Worm (Caenorhabditis elegans) whole organism, L1 larva: ENCODE results near the gene mat-2.

Experiments used
- F16B12.6 ChIP-seq: fragments of 150-350 bp; optimal IDR thresholded peaks from 2 replicates; lab custom pipeline; 2014; ENCODE audit warnings: missing biosample characterization, missing genetic modification characterization
- Y116A8C.19 ChIP-seq: sonication (generic microtip); optimal IDR thresholded peaks from 2 replicates; lab custom pipeline; 2016; ENCODE audit warnings: missing compliant biosample characterization, missing genetic modification characterization, borderline replicate concordance
- ama-1 ChIP-seq: fragments of 150-350 bp; optimal IDR thresholded peaks from 2 replicates; lab custom pipeline; 2014
- blmp-1 ChIP-seq: fragments of 150-350 bp; optimal IDR thresholded peaks from 2 replicates; lab custom pipeline; 2014; ENCODE audit warnings: missing biosample characterization, missing genetic modification characterization
- dpl-1 ChIP-seq, 3 experiments: fragments of 150-350 bp in 2 of 3; sonication (generic microtip) in 1 of 3; optimal IDR thresholded peaks; 2 replicates each; lab custom pipeline; 2014 to 2017; ENCODE audit warnings: missing biosample characterization in 3 of 3, missing genetic modification characterization in 3 of 3, missing genetic modification reagents in 3 of 3
- dsc-1 ChIP-seq: sonication (generic microtip); optimal IDR thresholded peaks from 2 replicates; lab custom pipeline; 2016; ENCODE audit warnings: mild to moderate bottlenecking, missing genetic modification characterization, missing compliant biosample characterization
- efl-1 ChIP-seq, 4 experiments: fragments of 150-350 bp; optimal IDR thresholded peaks in 3 of 4; peaks in 1 of 4; 1 replicate in 1 of 4; 2 replicates in 3 of 4; lab custom pipeline; 2014; ENCODE audit warnings: missing biosample characterization in 2 of 4, missing genetic modification characterization in 2 of 4, missing genetic modification reagents in 2 of 4
- fkh-10 ChIP-seq: sonication (generic microtip); optimal IDR thresholded peaks from 2 replicates; lab custom pipeline; 2017; ENCODE audit warnings: missing biosample characterization, missing genetic modification reagents, missing genetic modification characterization
- fkh-4 ChIP-seq: sonication (generic microtip); optimal IDR thresholded peaks from 2 replicates; lab custom pipeline; 2016; ENCODE audit warnings: missing compliant biosample characterization, missing genetic modification characterization, borderline replicate concordance
- fos-1 ChIP-seq: fragments of 150-350 bp; optimal IDR thresholded peaks from 2 replicates; lab custom pipeline; 2014; ENCODE audit warnings: missing biosample characterization, missing genetic modification characterization
- hlh-17 ChIP-seq: fragments of 200-800 bp; sonication (Bioruptor generic); optimal IDR thresholded peaks from 2 replicates; lab custom pipeline; 2018; ENCODE audit warnings: missing genetic modification characterization, mild to moderate bottlenecking, missing compliant biosample characterization, moderate library complexity, borderline replicate concordance
- hlh-4 ChIP-seq: sonication (generic microtip); optimal IDR thresholded peaks from 2 replicates; lab custom pipeline; 2016; ENCODE audit warnings: mild to moderate bottlenecking, missing genetic modification characterization, missing compliant biosample characterization
- hpl-2 ChIP-seq: fragments of 150-350 bp; optimal IDR thresholded peaks from 2 replicates; lab custom pipeline; 2014; ENCODE audit warnings: missing biosample characterization, missing genetic modification reagents, missing genetic modification characterization
- irx-1 ChIP-seq: sonication (generic microtip); optimal IDR thresholded peaks from 2 replicates; lab custom pipeline; 2016; ENCODE audit warnings: missing genetic modification characterization, missing compliant biosample characterization
- jun-1 ChIP-seq: fragments of 150-350 bp; optimal IDR thresholded peaks from 2 replicates; lab custom pipeline; 2014; ENCODE audit warnings: missing biosample characterization, missing genetic modification reagents, missing genetic modification characterization
- lin-14 ChIP-seq: fragments of 200-800 bp; sonication (Bioruptor generic); optimal IDR thresholded peaks from 2 replicates; lab custom pipeline; 2018; ENCODE audit warnings: mild to moderate bottlenecking, missing genetic modification characterization, moderate library complexity, missing compliant biosample characterization
- lin-15B ChIP-seq: fragments of 150-350 bp; sonication (generic microtip); optimal IDR thresholded peaks from 3 replicates; lab custom pipeline; 2014; ENCODE audit warnings: missing biosample characterization, missing genetic modification characterization
- lin-39 ChIP-seq: fragments of 150-350 bp; optimal IDR thresholded peaks from 2 replicates; lab custom pipeline; 2014; ENCODE audit warnings: missing biosample characterization, missing genetic modification reagents, missing genetic modification characterization
- lir-3 ChIP-seq: sonication (generic microtip); optimal IDR thresholded peaks from 2 replicates; lab custom pipeline; 2016; ENCODE audit warnings: mild to moderate bottlenecking, missing genetic modification characterization, moderate library complexity, missing compliant biosample characterization; ENCODE audit not compliant: poor library complexity
- mab-9 ChIP-seq: fragments of 200-800 bp; sonication (Bioruptor generic); IDR thresholded peaks from 2 replicates; pipeline ENCODE4 v1.3.6; 2022; ENCODE audit warnings: missing genetic modification reagents, missing genetic modification characterization, missing compliant biosample characterization
- mdl-1 ChIP-seq, 2 experiments: fragments of 150-350 bp; optimal IDR thresholded peaks; 2 replicates each; lab custom pipeline; 2014 to 2017; ENCODE audit warnings: missing biosample characterization in 2 of 2, missing genetic modification characterization in 2 of 2, inconsistent platforms in 1 of 2
- mep-1 ChIP-seq: fragments of 150-350 bp; optimal IDR thresholded peaks from 2 replicates; lab custom pipeline; 2014; ENCODE audit warnings: missing biosample characterization, missing genetic modification characterization
- nhr-11 ChIP-seq: fragments of 150-350 bp; optimal IDR thresholded peaks from 2 replicates; lab custom pipeline; 2014; ENCODE audit warnings: missing biosample characterization, missing genetic modification characterization
- nhr-12 ChIP-seq: sonication (generic microtip); optimal IDR thresholded peaks from 2 replicates; lab custom pipeline; 2017; ENCODE audit warnings: missing biosample characterization, missing genetic modification characterization
- nhr-20 ChIP-seq: sonication (generic microtip); optimal IDR thresholded peaks from 2 replicates; lab custom pipeline; 2016; ENCODE audit warnings: mild to moderate bottlenecking, missing genetic modification characterization, missing compliant biosample characterization
- nhr-28 ChIP-seq: fragments of 150-350 bp; optimal IDR thresholded peaks from 2 replicates; lab custom pipeline; 2014; ENCODE audit warnings: missing biosample characterization, missing genetic modification characterization
- nhr-85 ChIP-seq: sonication (generic microtip); peaks from one replicate; lab custom pipeline; 2016; ENCODE audit warnings: missing genetic modification characterization, inconsistent platforms, missing compliant biosample characterization
- nhr-90 ChIP-seq: sonication (generic microtip); optimal IDR thresholded peaks from 2 replicates; lab custom pipeline; 2016; ENCODE audit warnings: mild to moderate bottlenecking, missing genetic modification characterization, missing compliant biosample characterization; ENCODE audit not compliant: poor library complexity
- pag-3 ChIP-seq: sonication (generic microtip); optimal IDR thresholded peaks from 2 replicates; lab custom pipeline; 2017; ENCODE audit warnings: missing genetic modification characterization, mild to moderate bottlenecking, missing compliant biosample characterization, antibody characterized with exemption, borderline replicate concordance; ENCODE audit not compliant: insufficient read depth
- pax-3 ChIP-seq: fragments of 200-800 bp; sonication (Bioruptor generic); optimal IDR thresholded peaks from 2 replicates; lab custom pipeline; 2018; ENCODE audit warnings: mild to moderate bottlenecking, missing genetic modification characterization, moderate library complexity, missing compliant biosample characterization
- snu-23 ChIP-seq: sonication (generic microtip); optimal IDR thresholded peaks from 2 replicates; lab custom pipeline; 2016; ENCODE audit warnings: missing genetic modification characterization, missing compliant biosample characterization
- swsn-7 ChIP-seq: sonication (generic microtip); optimal IDR thresholded peaks from 2 replicates; lab custom pipeline; 2016; ENCODE audit warnings: missing genetic modification characterization, missing compliant biosample characterization
- unc-130 ChIP-seq: fragments of 150-350 bp; optimal IDR thresholded peaks from 2 replicates; lab custom pipeline; 2017; ENCODE audit warnings: missing biosample characterization, missing genetic modification characterization, inconsistent platforms
- unc-30 ChIP-seq: sonication (generic microtip); optimal IDR thresholded peaks from 2 replicates; lab custom pipeline; 2017; ENCODE audit warnings: missing biosample characterization, missing genetic modification characterization
- unc-62 ChIP-seq: fragments of 150-350 bp; optimal IDR thresholded peaks from 2 replicates; lab custom pipeline; 2014; ENCODE audit warnings: missing biosample characterization, missing genetic modification reagents, missing genetic modification characterization
- unc-98 ChIP-seq: fragments of 200-800 bp; sonication (Bioruptor generic); IDR thresholded peaks from 2 replicates; pipeline ENCODE4 v1.3.6; 2022; ENCODE audit warnings: missing genetic modification characterization, missing compliant biosample characterization
- zag-1 ChIP-seq: fragments of 150-350 bp; optimal IDR thresholded peaks from 2 replicates; lab custom pipeline; 2014; ENCODE audit warnings: missing biosample characterization, missing genetic modification characterization
- ztf-11 ChIP-seq, 2 experiments: sonication (generic microtip); optimal IDR thresholded peaks; 2 replicates each; lab custom pipeline; 2016 to 2017; ENCODE audit warnings: missing genetic modification characterization in 2 of 2, missing biosample characterization in 1 of 2, missing compliant biosample characterization in 1 of 2
- ztf-4 ChIP-seq: fragments of 150-350 bp; optimal IDR thresholded peaks from 2 replicates; lab custom pipeline; 2014; ENCODE audit warnings: missing biosample characterization, missing genetic modification characterization

mat-2 gene

DNA sequence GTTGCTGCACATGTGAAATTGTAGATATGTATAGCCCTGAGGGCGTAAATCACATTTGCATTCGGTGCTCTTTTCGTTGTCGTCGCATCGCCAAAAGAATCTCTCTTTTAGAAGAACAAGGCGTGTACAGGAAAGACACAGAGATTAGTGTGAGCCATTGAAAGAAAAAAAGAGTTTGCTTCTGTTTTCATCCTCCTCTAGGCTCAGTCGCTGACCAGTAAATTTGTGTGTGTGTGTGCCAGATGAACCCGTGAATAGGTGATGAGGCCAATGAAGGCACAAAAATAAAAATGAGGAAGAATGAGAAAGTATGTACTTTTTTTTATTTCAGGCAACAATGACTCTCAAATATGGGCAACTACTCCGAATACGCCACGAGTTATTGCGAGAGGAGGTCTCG, at the start of gene mat-2:
Gene mat-2 (plus strand): TSS at position 301 of the 400 bp plus-strand sequence.
- TF ChIP-seq swsn-7 = no peak
- TF ChIP-seq irx-1 (tag; lab: Kevin White, UChicago) = no peak
- TF ChIP-seq F16B12.6 = no peak
- TF ChIP-seq efl-1 (optimal IDR thresholded peaks at IDR 0.05; lab: Kevin White, UChicago) = no peak
- TF ChIP-seq efl-1 (GFP tag; optimal IDR thresholded peaks at IDR 0.05 in 1 of 2; lab: Kevin White, UChicago) = peak in 1 of 2 experiments; percentile 68
- no peak for TF ChIP-seq nhr-28 (tag; lab: Kevin White, UChicago)
- TF ChIP-seq hlh-17 = no peak

DNA sequence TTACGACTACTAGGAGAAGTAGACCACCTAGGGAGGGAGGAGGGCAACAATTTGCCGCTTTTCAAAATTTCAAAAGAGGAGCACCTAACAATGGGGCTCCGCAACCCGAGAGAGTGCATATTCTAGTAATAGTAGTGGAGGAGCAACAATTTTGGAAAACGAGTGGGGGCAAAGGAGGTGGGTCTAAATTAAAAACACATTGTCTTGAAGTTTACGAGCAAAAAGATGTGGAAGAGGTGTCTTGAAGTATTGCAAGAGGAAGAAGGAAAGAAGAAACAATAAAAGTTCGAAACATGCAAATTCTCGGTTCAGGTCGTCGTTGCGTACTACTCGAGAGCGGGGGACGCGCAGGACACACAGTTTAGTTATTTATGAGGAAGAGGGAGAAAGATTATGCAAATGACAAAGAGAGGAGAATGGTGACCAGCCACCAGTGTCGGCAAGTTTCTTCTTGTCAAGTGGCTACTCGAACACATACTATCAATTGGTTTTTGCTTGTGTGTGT, 48.3 kb upstream of the mat-2 start:
- TF ChIP-seq lin-39 (tag; lab: Kevin White, UChicago) = no peak
- TF ChIP-seq lir-3 = no peak
- TF ChIP-seq zag-1 (tag; lab: Kevin White, UChicago) = no peak
- no peak for TF ChIP-seq pax-3 (tag; lab: Kevin White, UChicago)
- no peak for TF ChIP-seq snu-23 (GFP tag; lab: Kevin White, UChicago)
- no peak for TF ChIP-seq ztf-4 (tag; lab: Kevin White, UChicago)
- no peak for TF ChIP-seq dpl-1 (GFP tag; optimal IDR thresholded peaks at IDR 0.05; lab: Kevin White, UChicago)
- no peak for TF ChIP-seq swsn-7
- no peak for TF ChIP-seq nhr-12 (tag; lab: Kevin White, UChicago)
- TF ChIP-seq mdl-1 (tag; optimal IDR thresholded peaks at IDR 0.05; lab: Kevin White, UChicago) = no peak
- no peak for TF ChIP-seq unc-62
- no peak for TF ChIP-seq jun-1 (tag; lab: Kevin White, UChicago)
- TF ChIP-seq nhr-85 (tag; lab: Kevin White, UChicago) = no peak
- no peak for TF ChIP-seq hlh-4
- peak; percentile 45 for TF ChIP-seq fkh-10 (GFP tag; lab: Kevin White, UChicago)
- TF ChIP-seq fkh-4 (tag; lab: Kevin White, UChicago) = peak; percentile 52
- TF ChIP-seq lin-14 (GFP tag; lab: Kevin White, UChicago) = peak; percentile 11
- TF ChIP-seq mab-9 = no peak
- TF ChIP-seq ama-1 = no peak
- no peak for TF ChIP-seq pag-3
- no peak for TF ChIP-seq fos-1
- TF ChIP-seq ztf-11 (tag; optimal IDR thresholded peaks at IDR 0.05; lab: Kevin White, UChicago) = no peak
- TF ChIP-seq nhr-11 (tag; lab: Kevin White, UChicago) = no peak
- TF ChIP-seq nhr-20 (tag; lab: Kevin White, UChicago) = no peak
- no peak for TF ChIP-seq lin-15B (tag; lab: Kevin White, UChicago)
- no peak for TF ChIP-seq unc-30 (tag; lab: Kevin White, UChicago)
- no peak for TF ChIP-seq nhr-90 (tag; lab: Kevin White, UChicago)
- no peak for TF ChIP-seq mep-1 (tag; lab: Kevin White, UChicago)
- TF ChIP-seq dsc-1 = peak; percentile 79
- TF ChIP-seq unc-98 = no peak
- no peak for TF ChIP-seq Y116A8C.19
- no peak for TF ChIP-seq unc-130 (tag; lab: Kevin White, UChicago)
- TF ChIP-seq hpl-2 (GFP tag; lab: Kevin White, UChicago) = no peak
- no peak for TF ChIP-seq blmp-1 (tag; lab: Kevin White, UChicago)

DNA sequence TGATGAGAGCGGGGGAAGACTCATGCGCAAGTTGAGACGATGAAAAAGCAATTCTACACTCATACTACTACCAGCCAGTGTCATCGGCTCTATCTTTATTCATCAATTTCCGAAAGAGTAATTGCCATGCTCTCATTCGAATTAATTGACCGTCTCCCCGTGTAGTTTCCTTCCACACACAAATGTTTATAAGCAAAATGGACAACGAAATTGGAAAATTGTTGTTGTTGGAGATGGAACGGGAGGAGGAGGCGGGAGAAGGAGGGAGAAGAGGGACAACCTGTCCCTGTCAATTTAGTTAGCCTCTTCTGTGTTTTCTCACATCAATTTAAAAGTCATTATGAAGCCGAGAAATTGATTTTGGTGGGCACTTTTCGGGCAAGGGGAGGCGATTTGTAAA, 40.0 kb upstream of the mat-2 start:
- TF ChIP-seq efl-1 (optimal IDR thresholded peaks at IDR 0.05; lab: Kevin White, UChicago) (no peak), efl-1 (GFP tag; optimal IDR thresholded peaks at IDR 0.05 in 1 of 2; lab: Kevin White, UChicago) (peak in 1 of 2 experiments; percentile 37), mdl-1 (tag; optimal IDR thresholded peaks at IDR 0.05; lab: Kevin White, UChicago) (no peak)
